Fruit fly (Drosophila melanogaster): ENCODE results near the gene cni.

DNA sequence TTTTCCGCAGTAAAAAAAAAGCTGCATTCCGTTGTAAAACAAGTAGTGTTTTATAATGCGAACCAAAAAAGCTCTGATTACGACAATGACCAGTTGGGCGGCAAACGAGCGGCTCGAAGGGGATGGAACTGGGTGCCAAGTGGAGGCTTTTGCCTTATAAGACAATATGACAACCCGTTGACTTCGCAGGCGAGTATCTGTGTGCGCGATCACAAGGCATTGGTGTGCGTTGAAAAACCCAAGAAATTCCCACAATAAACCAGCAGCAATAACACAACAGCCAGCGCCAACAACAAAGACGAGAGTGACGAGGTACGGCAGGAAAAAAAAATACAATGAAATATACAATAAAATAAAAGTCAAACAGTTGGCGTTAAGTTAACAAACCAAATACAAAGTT lies 4.5 kb upstream of the cni start:
- no peak for TF ChIP-seq psq (optimal IDR thresholded peaks at IDR 0.05)
- TF ChIP-seq h (optimal IDR thresholded peaks at IDR 0.05): no peak
- no peak for TF ChIP-seq ttk (optimal IDR thresholded peaks at IDR 0.05)

Measured in Kc167 (cell line).